Worm (Caenorhabditis elegans): Measurements from ENCODE around the gene R53.8.

Gene R53.8

DNA sequence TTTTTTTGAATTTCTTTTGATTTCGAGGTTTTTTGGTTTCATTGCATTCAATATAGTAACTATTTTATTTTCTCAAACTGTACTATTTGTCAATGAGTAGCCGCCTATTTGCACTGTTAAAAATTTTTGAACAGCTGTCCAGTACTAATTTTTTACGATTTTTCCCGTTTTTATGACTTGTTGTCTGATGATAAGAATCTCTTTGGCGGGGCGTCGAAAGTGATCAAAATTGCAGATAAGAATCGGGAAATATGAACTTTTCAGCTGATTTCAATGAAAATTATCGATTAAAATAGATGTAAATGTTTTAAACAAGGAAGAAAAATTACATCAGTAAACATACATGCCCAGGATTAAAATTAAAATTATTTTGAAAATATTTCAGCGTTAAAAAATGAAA, 2.3 kb upstream of the R53.8 start (continued):
- TF ChIP-seq skn-1 (tag; optimal IDR thresholded peaks at IDR 0.05) = no peak
- no peak for TF ChIP-seq nhr-237 (tag; optimal IDR thresholded peaks at IDR 0.05)
- no peak for TF ChIP-seq rbr-2 (tag; optimal IDR thresholded peaks at IDR 0.05)
- peak; percentile 90 for TF ChIP-seq hlh-11 (tag; optimal IDR thresholded peaks at IDR 0.05)
- TF ChIP-seq mxl-2 (GFP tag; conservative IDR thresholded peaks at IDR 0.05) = no peak
- no peak for TF ChIP-seq ceh-28 (tag; optimal IDR thresholded peaks at IDR 0.05)
- TF ChIP-seq ceh-44 (GFP tag; IDR thresholded peaks at IDR 0.05) = no peak
- no peak for TF ChIP-seq Y75B8A.6 (GFP tag; IDR thresholded peaks at IDR 0.05)
- TF ChIP-seq ceh-32 (tag; optimal IDR thresholded peaks at IDR 0.05; ENCODE audit: poor library complexity) = no peak
- TF ChIP-seq snpc-1.2 (GFP tag; IDR thresholded peaks at IDR 0.05) = no peak
- no peak for TF ChIP-seq saeg-2 (GFP tag; IDR thresholded peaks at IDR 0.05)
- TF ChIP-seq gei-8 (GFP tag; optimal IDR thresholded peaks at IDR 0.05) = no peak
- no peak for TF ChIP-seq tra-1 (GFP tag; IDR thresholded peaks at IDR 0.05)
- TF ChIP-seq nhr-111 (GFP tag; optimal IDR thresholded peaks at IDR 0.05) = no peak
- TF ChIP-seq egl-43 (GFP tag; IDR thresholded peaks at IDR 0.05) = no peak

DNA sequence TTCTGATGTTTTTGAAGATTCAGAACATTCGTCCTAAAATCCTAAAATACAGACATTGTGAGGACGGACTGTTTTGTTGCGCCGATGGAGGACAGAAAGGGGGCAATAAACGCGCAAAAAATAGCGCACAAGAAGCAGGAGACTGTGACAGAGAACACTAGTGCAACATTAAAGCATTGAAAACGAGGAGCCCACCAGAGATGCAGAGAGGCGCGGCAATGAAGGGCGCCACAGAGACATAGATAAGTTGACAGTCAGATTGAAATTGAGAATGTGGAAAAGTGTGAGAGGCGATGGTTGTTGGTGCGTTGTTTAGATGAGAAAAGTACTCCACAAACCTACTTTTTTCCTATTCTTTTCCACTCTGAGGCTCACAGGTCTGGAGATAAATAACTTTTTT, 1.5 kb upstream of the R53.8 start, which contains the start of gene aakg-5:
TSS of gene aakg-5 (minus strand) at position 159 of the 400 bp plus-strand sequence.
- TF ChIP-seq ces-1 (GFP tag; optimal IDR thresholded peaks at IDR 0.05) (no peak), daf-12 (tag; optimal IDR thresholded peaks at IDR 0.05) (no peak), nhr-25 (tag; optimal IDR thresholded peaks at IDR 0.05; ENCODE audit: borderline replicate concordance, insufficient read depth) (peak; percentile 88), nhr-42 (GFP tag; IDR thresholded peaks at IDR 0.05) (no peak), zip-2 (tag; optimal IDR thresholded peaks at IDR 0.05) (no peak), madf-9 (GFP tag; conservative IDR thresholded peaks at IDR 0.05) (no peak), Y105C5A.15 (GFP tag; IDR thresholded peaks at IDR 0.05) (no peak), zag-1 (tag; optimal IDR thresholded peaks at IDR 0.05) (no peak), ceh-32 (tag; optimal IDR thresholded peaks at IDR 0.05; ENCODE audit: poor library complexity) (no peak), ceh-20 (GFP tag; IDR thresholded peaks at IDR 0.05) (peak; percentile 48; the same call in 1 of the 2 replicates), nhr-41 (GFP tag; IDR thresholded peaks at IDR 0.05) (0 out of 2 replicates have a peak, but pooled peaks have one; percentile 28), aha-1 (tag) (peak; percentile 99), lim-7 (GFP tag; IDR thresholded peaks at IDR 0.05) (no peak), spr-1 (tag; optimal IDR thresholded peaks at IDR 0.05) (peak; percentile 19), ZK546.5 (tag; optimal IDR thresholded peaks at IDR 0.05) (no peak), unc-39 (tag; optimal IDR thresholded peaks at IDR 0.05) (no peak), snpc-4 (tag; optimal IDR thresholded peaks at IDR 0.05) (no peak), vab-7 (GFP tag; IDR thresholded peaks at IDR 0.05) (no peak), nhr-111 (GFP tag; optimal IDR thresholded peaks at IDR 0.05) (no peak), nhr-102 (tag; optimal IDR thresholded peaks at IDR 0.05) (no peak), tag-97 (GFP tag; IDR thresholded peaks at IDR 0.05) (no peak), daf-8 (GFP tag; IDR thresholded peaks at IDR 0.05) (no peak), tra-1 (GFP tag; IDR thresholded peaks at IDR 0.05) (peak; percentile 51; the same call in 1 of the 2 replicates), nhr-48 (tag; optimal IDR thresholded peaks at IDR 0.05) (peak; percentile 84), spr-3 (GFP tag; optimal IDR thresholded peaks at IDR 0.05) (no peak), nhr-237 (tag; optimal IDR thresholded peaks at IDR 0.05) (no peak), F26F4.8 (GFP tag; conservative IDR thresholded peaks at IDR 0.05) (no peak), unc-62 (GFP tag; optimal IDR thresholded peaks at IDR 0.05 in 1 of 2) (peak in 1 of 2 experiments; percentile 93), unc-62 (tag; optimal IDR thresholded peaks at IDR 0.05) (no peak), nhr-10 (tag; optimal IDR thresholded peaks at IDR 0.05) (peak; percentile 34), mxl-2 (GFP tag; conservative IDR thresholded peaks at IDR 0.05) (no peak), skn-1 (tag; optimal IDR thresholded peaks at IDR 0.05) (no peak), nhr-28 (tag; optimal IDR thresholded peaks at IDR 0.05) (peak; percentile 86), R02D3.7 (tag; optimal IDR thresholded peaks at IDR 0.05) (no peak), F49E8.2 (tag; optimal IDR thresholded peaks at IDR 0.05; ENCODE audit: borderline replicate concordance) (no peak), F10B5.3 (tag; optimal IDR thresholded peaks at IDR 0.05) (no peak), nhr-77 (tag; optimal IDR thresholded peaks at IDR 0.05) (peak; percentile 29), pqm-1 (tag; optimal IDR thresholded peaks at IDR 0.05) (peak; percentile 32), ceh-62 (tag; optimal IDR thresholded peaks at IDR 0.05) (no peak), mep-1 (tag; optimal IDR thresholded peaks at IDR 0.05) (peak; percentile 73), mes-2 (tag; optimal IDR thresholded peaks at IDR 0.05; ENCODE audit: poor library complexity, severe bottlenecking) (peak; percentile 77)

All from whole organism, L4 larva.